Worm (Caenorhabditis elegans) whole organism, L1 larva: Measurements from ENCODE around the gene ifp-1.

ENCODE experiments used
- ama-1 ChIP-seq: fragments of 150-350 bp; optimal IDR thresholded peaks from 2 replicates; lab custom pipeline; 2014
- fos-1 ChIP-seq: fragments of 150-350 bp; optimal IDR thresholded peaks from 2 replicates; lab custom pipeline; 2014; ENCODE audit warnings: missing biosample characterization, missing genetic modification characterization
- mdl-1 ChIP-seq, 2 experiments: fragments of 150-350 bp; optimal IDR thresholded peaks; 2 replicates each; lab custom pipeline; 2014 to 2017; ENCODE audit warnings: missing biosample characterization in 2 of 2, missing genetic modification characterization in 2 of 2, inconsistent platforms in 1 of 2
- mep-1 ChIP-seq: fragments of 150-350 bp; optimal IDR thresholded peaks from 2 replicates; lab custom pipeline; 2014; ENCODE audit warnings: missing biosample characterization, missing genetic modification characterization
- nhr-28 ChIP-seq: fragments of 150-350 bp; optimal IDR thresholded peaks from 2 replicates; lab custom pipeline; 2014; ENCODE audit warnings: missing biosample characterization, missing genetic modification characterization
- tbx-2 ChIP-seq: sonication (generic microtip); optimal IDR thresholded peaks from 2 replicates; lab custom pipeline; 2016; ENCODE audit warnings: missing genetic modification characterization, missing compliant biosample characterization
- unc-130 ChIP-seq: fragments of 150-350 bp; optimal IDR thresholded peaks from 2 replicates; lab custom pipeline; 2017; ENCODE audit warnings: missing biosample characterization, missing genetic modification characterization, inconsistent platforms
- unc-62 ChIP-seq: fragments of 150-350 bp; optimal IDR thresholded peaks from 2 replicates; lab custom pipeline; 2014; ENCODE audit warnings: missing biosample characterization, missing genetic modification reagents, missing genetic modification characterization
- zag-1 ChIP-seq: fragments of 150-350 bp; optimal IDR thresholded peaks from 2 replicates; lab custom pipeline; 2014; ENCODE audit warnings: missing biosample characterization, missing genetic modification characterization

DNA sequence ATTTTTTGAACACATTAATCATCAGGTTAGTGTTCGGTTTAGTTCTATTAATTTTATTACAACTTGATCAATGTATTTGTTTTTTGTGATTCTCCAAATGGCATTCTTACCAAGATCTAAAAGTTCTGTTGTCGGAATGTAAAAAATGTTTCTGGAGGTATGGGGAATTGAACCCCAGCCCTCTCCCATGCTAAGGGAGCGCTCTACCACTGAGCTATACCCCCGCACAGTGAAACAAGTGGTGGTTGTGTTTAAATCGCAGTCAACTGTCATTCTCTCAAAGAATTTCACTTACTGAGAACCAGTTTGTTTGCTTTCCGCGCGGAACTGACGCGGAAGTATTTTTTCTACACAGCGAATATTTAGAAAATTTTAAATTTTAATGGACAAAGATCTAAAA is 42.3 kb downstream of the ifp-1 start:
- no peak for TF ChIP-seq unc-62 (GFP tag; lab: Kevin White, UChicago)
- no peak for TF ChIP-seq unc-130
- TF ChIP-seq tbx-2, result no peak
- TF ChIP-seq mdl-1 (tag; optimal IDR thresholded peaks at IDR 0.05; lab: Kevin White, UChicago), result no peak
- TF ChIP-seq nhr-28 (tag; lab: Kevin White, UChicago), result no peak
- no peak for TF ChIP-seq mep-1 (tag; lab: Kevin White, UChicago)
- no peak for TF ChIP-seq zag-1 (tag; lab: Kevin White, UChicago)
- no peak for TF ChIP-seq fos-1 (tag; lab: Kevin White, UChicago)
- no peak for TF ChIP-seq ama-1 (lab: Kevin White, UChicago)
